Worm (Caenorhabditis elegans): ENCODE results near the gene pde-4.

Gene pde-4

DNA sequence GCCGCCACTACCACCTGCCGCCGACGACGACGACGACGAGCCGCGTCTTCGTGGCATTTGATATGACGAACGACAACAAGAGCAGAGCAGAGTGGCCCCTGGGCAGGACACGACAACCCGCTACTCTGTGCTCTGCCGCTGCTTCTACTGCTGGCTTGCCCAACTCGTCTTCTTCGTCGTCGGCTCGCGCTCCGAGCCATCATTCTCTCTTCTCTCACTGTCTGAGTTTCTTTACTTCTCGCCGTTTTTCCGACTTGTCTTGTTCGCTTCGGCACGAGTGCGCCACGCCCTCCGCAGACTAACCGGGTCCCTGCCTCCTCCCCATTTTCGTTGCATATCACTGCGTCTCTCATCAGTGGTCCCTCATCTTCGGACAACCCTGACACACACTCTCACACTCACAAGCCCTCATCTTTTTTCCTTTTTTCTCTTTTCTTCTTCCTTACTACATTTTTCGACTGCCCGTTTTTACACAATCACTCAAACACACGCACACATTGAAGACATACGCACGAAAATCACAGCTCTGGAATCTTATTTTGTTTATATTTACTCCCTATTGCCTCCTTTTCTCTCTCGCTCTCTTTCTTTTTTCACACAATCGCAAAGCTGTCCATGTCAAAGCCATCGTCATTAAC lies 8.9 kb downstream of the pde-4 start (continued):
- TF ChIP-seq hlh-8 (tag; optimal IDR thresholded peaks at IDR 0.05) (peak; percentile 39), pros-1 (tag; optimal IDR thresholded peaks at IDR 0.05) (peak; percentile 38), pqm-1 (tag; optimal IDR thresholded peaks at IDR 0.05) (peak; percentile 2), sdc-2 (tag; optimal IDR thresholded peaks at IDR 0.05) (peak; percentile 23), unc-55 (GFP tag; optimal IDR thresholded peaks at IDR 0.05) (peak; percentile 60), F13H6.1 (tag; optimal IDR thresholded peaks at IDR 0.05) (peak; percentile 61), unc-42 (tag; optimal IDR thresholded peaks at IDR 0.05) (peak; percentile 79), fax-1 (tag; optimal IDR thresholded peaks at IDR 0.05) (no peak), ceh-34 (tag; optimal IDR thresholded peaks at IDR 0.05) (peak; percentile 74)

DNA sequence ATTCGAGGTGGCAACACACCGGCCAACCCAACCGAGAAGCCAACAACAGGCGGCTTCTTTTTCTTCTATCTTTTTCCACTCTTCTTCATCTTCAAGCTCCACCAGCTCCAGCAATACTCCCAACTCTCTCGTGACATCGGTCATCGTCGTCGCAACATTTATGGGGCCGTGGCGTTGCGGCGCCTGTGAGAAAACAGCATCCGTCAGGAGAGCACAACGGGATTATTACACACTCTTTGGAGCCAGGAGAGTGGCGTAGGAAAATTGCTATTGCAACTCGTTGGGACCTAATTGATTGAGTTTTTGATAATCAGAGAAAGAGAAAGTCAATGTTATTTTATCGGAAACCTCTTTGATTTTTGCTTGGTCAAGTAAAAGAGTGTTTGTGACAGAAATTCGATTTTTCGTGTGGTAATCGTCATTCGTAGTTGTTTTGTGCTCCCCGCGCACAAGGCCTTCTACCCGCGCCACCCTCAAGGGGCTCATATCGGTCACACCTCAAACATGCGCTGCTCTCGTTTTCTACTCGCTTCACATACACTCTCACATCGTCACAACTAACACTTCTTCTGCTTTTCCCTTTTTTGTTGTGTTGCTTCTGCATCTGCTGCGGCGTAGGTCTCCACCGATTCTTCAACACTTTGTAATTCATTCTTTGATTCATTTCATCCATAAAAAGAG lies 10.7 kb downstream of the pde-4 start:
- TF ChIP-seq pat-9 (tag; optimal IDR thresholded peaks at IDR 0.05) (peak; percentile 1), mec-3 (tag; optimal IDR thresholded peaks at IDR 0.05; ENCODE audit: borderline replicate concordance) (no peak), unc-42 (tag; optimal IDR thresholded peaks at IDR 0.05) (peak; percentile 9), ceh-18 (tag; optimal IDR thresholded peaks at IDR 0.05) (peak; percentile 72)

ce11 chrII:7639036-7639435 lies 12.0 kb downstream of the pde-4 start:
- TF ChIP-seq elt-2 (tag; optimal IDR thresholded peaks at IDR 0.05) (peak; percentile 28), ttx-3 (tag; optimal IDR thresholded peaks at IDR 0.05) (no peak), hlh-15 (tag; optimal IDR thresholded peaks at IDR 0.05) (no peak)

DNA sequence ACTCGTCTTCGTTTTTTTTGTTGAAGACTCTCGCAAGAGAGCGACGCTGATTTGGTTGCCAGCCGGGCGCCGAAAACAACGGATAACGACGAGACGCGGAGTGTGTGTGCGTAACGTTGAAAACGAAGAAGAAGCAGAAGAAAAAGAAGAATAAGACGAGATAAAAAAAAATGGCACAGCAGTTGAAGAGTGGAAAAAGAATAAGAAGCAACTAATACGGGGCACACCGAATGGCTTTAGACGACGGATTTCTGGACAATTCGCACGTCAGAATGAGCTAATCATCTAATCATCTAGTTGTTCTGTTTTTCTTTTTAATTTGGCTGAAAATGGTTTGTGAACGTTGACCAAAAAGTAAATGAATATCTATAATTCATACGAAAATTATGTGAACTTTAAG lies 14.1 kb downstream of the pde-4 start:
- TF ChIP-seq ceh-45 (GFP tag; IDR thresholded peaks at IDR 0.05): no peak
- no peak for TF ChIP-seq dve-1 (tag; optimal IDR thresholded peaks at IDR 0.05)

- TF ChIP-seq nhr-11 (tag; optimal IDR thresholded peaks at IDR 0.05) (no peak), ceh-9 (tag; optimal IDR thresholded peaks at IDR 0.05) (peak; percentile 39), pag-3 (tag; optimal IDR thresholded peaks at IDR 0.05; ENCODE audit: borderline replicate concordance) (no peak), ceh-6 (GFP tag; optimal IDR thresholded peaks at IDR 0.05) (peak; percentile 3), C38D4.7 (GFP tag; optimal IDR thresholded peaks at IDR 0.05) (no peak), dmd-4 (tag; optimal IDR thresholded peaks at IDR 0.05; ENCODE audit: borderline replicate concordance) (peak; percentile 39), ceh-18 (tag; optimal IDR thresholded peaks at IDR 0.05) (peak; percentile 48), ceh-14 (tag; optimal IDR thresholded peaks at IDR 0.05) (no peak), ceh-31 (tag; optimal IDR thresholded peaks at IDR 0.05) (peak; percentile 16)
These were observed 15.8 kb downstream of the pde-4 start for ce11 chrII:7635296-7635695.

- no peak for TF ChIP-seq pqm-1 (tag; optimal IDR thresholded peaks at IDR 0.05)
- TF ChIP-seq sox-4 (tag; optimal IDR thresholded peaks at IDR 0.05): no peak
- peak; percentile 59 for TF ChIP-seq unc-42 (tag; optimal IDR thresholded peaks at IDR 0.05)
These were observed 19.3 kb downstream of the pde-4 start for ce11 chrII:7631677-7632210.

- TF ChIP-seq ceh-48 (tag; optimal IDR thresholded peaks at IDR 0.05): no peak
- TF ChIP-seq elt-2 (tag; optimal IDR thresholded peaks at IDR 0.05): peak; percentile 76
- no peak for TF ChIP-seq hlh-6 (tag; optimal IDR thresholded peaks at IDR 0.05)
- no peak for TF ChIP-seq ttx-3 (tag; optimal IDR thresholded peaks at IDR 0.05)
- TF ChIP-seq gmeb-2 (tag; optimal IDR thresholded peaks at IDR 0.05): no peak
These were observed 19.9 kb downstream of the pde-4 start for ce11 chrII:7631171-7631570.

Measured in whole organism, late embryonic.